Fruit fly (Drosophila melanogaster) whole organism, embryonic: Measurements from ENCODE around the gene Kah.

Experiments used
- Bgb ChIP-seq: fragments of 200-800 bp; sonication (Bioruptor generic); IDR thresholded peaks from 2 replicates; pipeline ENCODE4 v1.3.6; 2022; ENCODE audit warnings: missing biosample characterization, missing genetic modification characterization; ENCODE audit not compliant: partially characterized antibody
- BtbVII ChIP-seq: fragments of 200-800 bp; sonication (Bioruptor generic); optimal IDR thresholded peaks from 3 replicates; lab custom pipeline; 2017; ENCODE audit warnings: missing biosample characterization, mild to moderate bottlenecking, missing genetic modification characterization
- CG10321 ChIP-seq: fragments of 200-800 bp; sonication (Bioruptor generic); IDR thresholded peaks from 2 replicates; pipeline ENCODE4 v1.3.6; 2022; ENCODE audit warnings: missing biosample characterization, missing genetic modification characterization
- CG10431 ChIP-seq: fragments of 200-800 bp; sonication (Bioruptor generic); optimal IDR thresholded peaks from 3 replicates; lab custom pipeline; 2018; ENCODE audit warnings: missing biosample characterization, mild to moderate bottlenecking, missing genetic modification characterization
- CG14441 ChIP-seq: fragments of 200-800 bp; sonication (Bioruptor generic); IDR thresholded peaks from 2 replicates; pipeline ENCODE4 v1.3.6; 2022; ENCODE audit warnings: missing biosample characterization, missing genetic modification characterization
- CG15696 ChIP-seq: fragments of 200-800 bp; sonication (Bioruptor generic); optimal IDR thresholded peaks from 2 replicates; lab custom pipeline; 2019; ENCODE audit warnings: missing biosample characterization, mild to moderate bottlenecking, missing genetic modification characterization, moderate library complexity
- CG16863 ChIP-seq: fragments of 200-800 bp; sonication (Bioruptor generic); optimal IDR thresholded peaks from 3 replicates; lab custom pipeline; 2016; ENCODE audit warnings: missing biosample characterization, missing genetic modification characterization
- CG17912 ChIP-seq: fragments of 200-800 bp; sonication (Bioruptor generic); optimal IDR thresholded peaks from 2 replicates; lab custom pipeline; 2018; ENCODE audit warnings: missing biosample characterization, mild to moderate bottlenecking, missing genetic modification characterization
- CG1832 ChIP-seq: fragments of 200-800 bp; sonication (Bioruptor generic); optimal IDR thresholded peaks from 2 replicates; lab custom pipeline; 2017; ENCODE audit warnings: missing biosample characterization, mild to moderate bottlenecking, missing genetic modification characterization, inconsistent platforms
- CG2120 ChIP-seq: fragments of 200-800 bp; sonication (Bioruptor generic); optimal IDR thresholded peaks from 3 replicates; lab custom pipeline; 2016; ENCODE audit warnings: missing biosample characterization, missing genetic modification characterization
- CG2199 ChIP-seq: fragments of 200-800 bp; sonication (Bioruptor generic); IDR thresholded peaks from 3 replicates; pipeline ENCODE4 v1.3.6; 2022; ENCODE audit warnings: missing biosample characterization, missing genetic modification characterization
- CG30431 ChIP-seq: fragments of 200-800 bp; sonication (Bioruptor generic); optimal IDR thresholded peaks from 2 replicates; lab custom pipeline; 2017; ENCODE audit warnings: missing biosample characterization, missing genetic modification characterization
- CG3065 ChIP-seq: fragments of 200-800 bp; sonication (Bioruptor generic); optimal IDR thresholded peaks from 2 replicates; lab custom pipeline; 2016; ENCODE audit warnings: missing biosample characterization, missing genetic modification characterization
- CG33557 ChIP-seq: fragments of 200-800 bp; sonication (Bioruptor generic); optimal IDR thresholded peaks from 2 replicates; lab custom pipeline; 2019; ENCODE audit warnings: missing biosample characterization, mild to moderate bottlenecking, missing genetic modification characterization, moderate library complexity
- CG3726 ChIP-seq: fragments of 200-800 bp; sonication (Bioruptor generic); IDR thresholded peaks from 3 replicates; pipeline ENCODE4, ENCODE4 v1.3.6; 2022; ENCODE audit warnings: missing biosample characterization, missing genetic modification characterization
- CG4328 ChIP-seq: fragments of 200-800 bp; sonication (Bioruptor generic); optimal IDR thresholded peaks from 3 replicates; lab custom pipeline; 2017; ENCODE audit warnings: missing biosample characterization, missing genetic modification reagents, missing genetic modification characterization
- CG43689 ChIP-seq: fragments of 200-800 bp; sonication (Bioruptor generic); IDR thresholded peaks from 2 replicates; pipeline ENCODE4 v1.3.6; 2022; ENCODE audit warnings: missing biosample characterization, missing genetic modification characterization
- CG7372 ChIP-seq: fragments of 200-800 bp; sonication (Bioruptor generic); IDR thresholded peaks from 2 replicates; pipeline ENCODE4 v1.3.6; 2022; ENCODE audit warnings: missing biosample characterization, missing genetic modification characterization
- CG9932 ChIP-seq: fragments of 200-800 bp; sonication (Bioruptor generic); IDR thresholded peaks from 2 replicates; pipeline ENCODE4 v1.3.6; 2022; ENCODE audit warnings: missing biosample characterization, missing genetic modification characterization
- Chrac-16 ChIP-seq: fragments of 200-800 bp; sonication (Bioruptor generic); optimal IDR thresholded peaks from 3 replicates; lab custom pipeline; 2016; ENCODE audit warnings: missing biosample characterization, missing genetic modification characterization
- Dbx ChIP-seq: fragments of 200-800 bp; sonication (Bioruptor generic); IDR thresholded peaks from 3 replicates; pipeline ENCODE4 v1.3.6; 2022; ENCODE audit warnings: missing biosample characterization, missing genetic modification characterization
- E2f2 ChIP-seq: fragments of 200-800 bp; sonication (Bioruptor generic); IDR thresholded peaks from 2 replicates; pipeline ENCODE4 v1.3.6; 2022; ENCODE audit warnings: missing biosample characterization, missing genetic modification characterization
- H2.0 ChIP-seq: fragments of 200-800 bp; sonication (Bioruptor generic); IDR thresholded peaks from 2 replicates; pipeline ENCODE4 v1.3.6; 2022; ENCODE audit warnings: missing biosample characterization, missing genetic modification characterization
- HLH3B ChIP-seq: fragments of 200-800 bp; sonication (Bioruptor generic); IDR thresholded peaks from 2 replicates; pipeline ENCODE4 v1.3.6; 2022; ENCODE audit warnings: missing biosample characterization, missing genetic modification characterization
- Hr39 ChIP-seq: fragments of >200 bp; optimal IDR thresholded peaks from 2 replicates; lab custom pipeline; 2017
- Myb ChIP-seq: fragments of 200-800 bp; sonication (Bioruptor generic); optimal IDR thresholded peaks from 2 replicates; lab custom pipeline; 2016; ENCODE audit warnings: missing biosample characterization, missing genetic modification characterization
- Ptx1 ChIP-seq: fragments of 200-800 bp; sonication (Bioruptor generic); IDR thresholded peaks from 2 replicates; pipeline ENCODE4 v1.3.6; 2022; ENCODE audit warnings: missing biosample characterization, missing genetic modification characterization
- Ravus ChIP-seq: fragments of 200-800 bp; sonication (Bioruptor generic); IDR thresholded peaks from 2 replicates; pipeline ENCODE4 v1.3.6; 2022; ENCODE audit warnings: missing biosample characterization, missing genetic modification characterization
- Scr ChIP-seq: fragments of 200-800 bp; sonication (Bioruptor generic); IDR thresholded peaks from 2 replicates; pipeline ENCODE4 v1.3.6; 2022; ENCODE audit warnings: missing biosample characterization, missing genetic modification characterization; ENCODE audit not compliant: partially characterized antibody
- Side ChIP-seq: fragments of 200-800 bp; sonication (Bioruptor generic); optimal IDR thresholded peaks from 2 replicates; lab custom pipeline; 2016; ENCODE audit warnings: missing biosample characterization, missing genetic modification characterization
- Sin3A ChIP-seq: fragments of >200 bp; optimal IDR thresholded peaks from 2 replicates; lab custom pipeline; 2018
- TFAM ChIP-seq: fragments of 200-800 bp; sonication (Bioruptor generic); optimal IDR thresholded peaks from 2 replicates; lab custom pipeline; 2017; ENCODE audit warnings: missing biosample characterization, missing genetic modification characterization, inconsistent platforms
- Tbp ChIP-seq: fragments of >200 bp; optimal IDR thresholded peaks from 2 replicates; lab custom pipeline; 2018; ENCODE audit warnings: missing biosample characterization, missing genetic modification characterization
- ara ChIP-seq: fragments of 200-800 bp; sonication (Bioruptor generic); IDR thresholded peaks from 2 replicates; pipeline ENCODE4 v1.3.6; 2022; ENCODE audit warnings: missing biosample characterization, missing genetic modification characterization
- bab2 ChIP-seq: fragments of 200-800 bp; sonication (Bioruptor generic); optimal IDR thresholded peaks from 2 replicates; lab custom pipeline; 2016; ENCODE audit warnings: missing biosample characterization, missing genetic modification characterization
- chm ChIP-seq: fragments of 200-800 bp; sonication (Bioruptor generic); IDR thresholded peaks from 2 replicates; pipeline ENCODE4 v1.3.6; 2022; ENCODE audit warnings: missing biosample characterization, missing genetic modification characterization
- esg ChIP-seq: fragments of 200-800 bp; sonication (Bioruptor generic); conservative IDR thresholded peaks from 2 replicates; pipeline ENCODE4 v1.3.6; 2022; ENCODE audit warnings: missing biosample characterization, missing genetic modification characterization
- exex ChIP-seq: fragments of 200-800 bp; sonication (Bioruptor generic); optimal IDR thresholded peaks from 4 replicates; lab custom pipeline; 2018; ENCODE audit warnings: missing biosample characterization, mild to moderate bottlenecking, missing genetic modification characterization, moderate library complexity
- gsb ChIP-seq: fragments of 200-800 bp; sonication (Bioruptor generic); IDR thresholded peaks from 2 replicates; pipeline ENCODE4 v1.3.6; 2022; ENCODE audit warnings: missing biosample characterization, missing genetic modification characterization
- knrl ChIP-seq: fragments of 200-800 bp; sonication (Bioruptor generic); IDR thresholded peaks from 3 replicates; pipeline ENCODE4 v1.3.6; 2022; ENCODE audit warnings: missing biosample characterization, missing genetic modification characterization; ENCODE audit not compliant: partially characterized antibody
- mam ChIP-seq: fragments of 200-800 bp; sonication (Bioruptor generic); optimal IDR thresholded peaks from 3 replicates; lab custom pipeline; 2016; ENCODE audit warnings: missing biosample characterization, missing genetic modification characterization
- p53 ChIP-seq: fragments of 200-800 bp; sonication (Bioruptor generic); optimal IDR thresholded peaks from 2 replicates; lab custom pipeline; 2016; ENCODE audit warnings: missing biosample characterization, missing genetic modification characterization
- peb ChIP-seq: fragments of 200-800 bp; sonication (Bioruptor generic); IDR thresholded peaks from 2 replicates; pipeline ENCODE4 v1.3.6; 2022; ENCODE audit warnings: missing biosample characterization, missing genetic modification characterization
- prd ChIP-seq, 3 experiments: fragments of >200 bp in 2 of 3; fragments of 200-800 bp in 1 of 3; sonication (Bioruptor generic) in 1 of 3; optimal IDR thresholded peaks in 2 of 3; IDR thresholded peaks in 1 of 3; 2 replicates in 2 of 3; 3 replicates in 1 of 3; pipeline versions ENCODE4 v1.3.6 to Lab custom; 2017 to 2022; ENCODE audit warnings: missing biosample characterization in 1 of 3, missing genetic modification characterization in 1 of 3
- pros ChIP-seq: fragments of 200-800 bp; sonication (Bioruptor generic); optimal IDR thresholded peaks from 3 replicates; lab custom pipeline; 2019; ENCODE audit warnings: missing biosample characterization, mild to moderate bottlenecking, missing genetic modification characterization, moderate library complexity
- ro ChIP-seq: fragments of 200-800 bp; sonication (Bioruptor generic); IDR thresholded peaks from 2 replicates; pipeline ENCODE4 v1.3.6; 2022; ENCODE audit warnings: missing biosample characterization, missing genetic modification characterization
- so ChIP-seq: fragments of 200-800 bp; sonication (Bioruptor generic); IDR thresholded peaks from 3 replicates; pipeline ENCODE4 v1.3.6; 2022; ENCODE audit warnings: missing biosample characterization, missing genetic modification characterization
- trem ChIP-seq: fragments of 200-800 bp; optimal IDR thresholded peaks from 3 replicates; lab custom pipeline; 2019; ENCODE audit warnings: missing biosample characterization, mild to moderate bottlenecking, missing genetic modification characterization, moderate library complexity
- z ChIP-seq: fragments of 200-800 bp; sonication (Bioruptor generic); IDR thresholded peaks from 3 replicates; pipeline ENCODE4 v1.3.6; 2022; ENCODE audit warnings: missing biosample characterization, missing genetic modification characterization
- zfh1 ChIP-seq: fragments of 200-800 bp; sonication (Bioruptor generic); IDR thresholded peaks from 3 replicates; pipeline ENCODE4 v1.3.6; 2022; ENCODE audit warnings: missing biosample characterization, missing genetic modification characterization

Gene Kah

DNA sequence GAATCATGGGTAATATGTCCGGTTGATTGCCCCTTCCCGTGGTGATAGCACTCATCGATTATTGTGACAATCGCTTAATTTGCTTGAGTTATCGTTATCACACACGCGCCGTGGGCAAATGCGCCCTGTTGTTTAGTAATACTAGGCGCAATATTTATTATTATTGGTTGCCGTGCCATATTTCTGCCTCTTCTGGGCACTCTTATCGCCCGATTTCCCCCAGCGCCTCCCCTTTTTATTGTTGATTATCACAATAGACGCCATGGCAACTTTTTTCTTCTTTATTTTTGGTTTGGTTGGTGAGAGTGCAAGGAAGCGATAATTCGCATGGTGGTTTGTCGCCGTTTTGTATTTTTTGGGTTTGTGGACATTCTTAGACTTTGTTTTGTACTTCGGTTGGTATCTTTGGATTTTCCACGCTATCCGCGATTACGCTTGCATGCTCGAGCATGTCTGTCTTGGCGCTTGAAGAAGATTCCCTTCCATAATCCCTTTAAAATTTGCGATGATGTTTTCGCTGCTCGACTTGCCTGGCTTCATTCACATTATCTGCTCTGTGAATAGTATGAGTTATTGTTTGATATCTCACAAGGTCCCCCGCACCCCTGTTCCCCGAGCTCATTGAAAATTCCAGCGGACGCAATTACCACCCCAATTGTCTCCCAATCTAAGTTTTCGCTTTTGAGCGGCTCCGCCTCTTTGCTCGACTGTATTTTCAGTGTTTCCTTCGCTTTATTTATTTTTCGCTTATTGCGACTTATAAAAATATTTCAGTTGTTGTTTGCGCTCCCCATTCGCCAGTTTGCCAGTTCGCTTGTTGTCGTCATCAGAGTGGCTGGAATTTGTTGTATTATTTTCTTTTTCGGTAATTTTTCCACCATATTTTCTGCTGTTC, 40.5 kb downstream of the Kah start (continued):
- TF ChIP-seq CG2120 (peak; percentile 28), bab2 (no peak), peb (GFP tag; lab: Robert Waterston, UW) (no peak), Ptx1 (GFP tag; lab: Robert Waterston, UW) (no peak), CG3065 (GFP tag; lab: Kevin White, UChicago) (no peak), CG33557 (GFP tag; lab: Kevin White, UChicago) (no peak), Chrac-16 (GFP tag; lab: Kevin White, UChicago) (no peak), mam (no peak), knrl (GFP tag; lab: Robert Waterston, UW) (no peak), Side (no peak), CG7372 (no peak), CG10321 (GFP tag; lab: Robert Waterston, UW) (no peak), trem (tag; lab: Kevin White, UChicago) (no peak), ara (GFP tag; lab: Robert Waterston, UW) (no peak), z (GFP tag; lab: Robert Waterston, UW) (no peak), pros (no peak), CG3726 (GFP tag; lab: Robert Waterston, UW) (0 out of 3 replicates have a peak, but pooled peaks have one; percentile 47), Scr (GFP tag; lab: Robert Waterston, UW) (0 out of 2 replicates have a peak, but pooled peaks have one; percentile 21), CG1832 (GFP tag; lab: Kevin White, UChicago) (no peak), CG30431 (GFP tag; lab: Kevin White, UChicago) (no peak), H2.0 (GFP tag; lab: Robert Waterston, UW) (no peak), zfh1 (GFP tag; lab: Robert Waterston, UW) (no peak), Hr39 (lab: Kevin White, UChicago) (no peak), Bgb (GFP tag; lab: Robert Waterston, UW) (no peak; the same call in 1 of the 2 replicates), CG10431 (no peak), CG17912 (GFP tag; lab: Kevin White, UChicago) (no peak), Tbp (GFP tag; lab: Kevin White, UChicago) (no peak), prd (optimal IDR thresholded peaks at IDR 0.05; lab: Kevin White, UChicago) (no peak), prd (GFP tag; IDR thresholded peaks at IDR 0.05; lab: Robert Waterston, UW) (no peak), chm (no peak), E2f2 (GFP tag; lab: Robert Waterston, UW) (no peak), ro (GFP tag; lab: Robert Waterston, UW) (no peak), Ravus (GFP tag; lab: Robert Waterston, UW) (no peak), CG43689 (GFP tag; lab: Robert Waterston, UW) (no peak), so (no peak), gsb (GFP tag; lab: Robert Waterston, UW) (no peak), Dbx (no peak), CG4328 (GFP tag; lab: Kevin White, UChicago) (peak; percentile 7), HLH3B (no peak), p53 (GFP tag; lab: Kevin White, UChicago) (peak; percentile 94), TFAM (GFP tag; lab: Kevin White, UChicago) (no peak), CG2199 (GFP tag; lab: Robert Waterston, UW) (peak; percentile 27; the same call in 1 of the 3 replicates), esg (GFP tag; lab: Robert Waterston, UW) (no peak), BtbVII (GFP tag; lab: Kevin White, UChicago) (peak; percentile 60), CG16863 (GFP tag; lab: Kevin White, UChicago) (no peak), exex (peak; percentile 94), CG14441 (GFP tag; lab: Robert Waterston, UW) (no peak), CG15696 (tag; lab: Kevin White, UChicago) (no peak), Sin3A (lab: Kevin White, UChicago) (no peak), Myb (peak; percentile 6), CG9932 (GFP tag; lab: Robert Waterston, UW) (no peak)
